Fruit fly (Drosophila melanogaster): ENCODE results near the gene CG33934.
A peak's percentile ranks its signal among the peaks of the same experiment; 100 is the strongest.

CG33934 gene

DNA sequence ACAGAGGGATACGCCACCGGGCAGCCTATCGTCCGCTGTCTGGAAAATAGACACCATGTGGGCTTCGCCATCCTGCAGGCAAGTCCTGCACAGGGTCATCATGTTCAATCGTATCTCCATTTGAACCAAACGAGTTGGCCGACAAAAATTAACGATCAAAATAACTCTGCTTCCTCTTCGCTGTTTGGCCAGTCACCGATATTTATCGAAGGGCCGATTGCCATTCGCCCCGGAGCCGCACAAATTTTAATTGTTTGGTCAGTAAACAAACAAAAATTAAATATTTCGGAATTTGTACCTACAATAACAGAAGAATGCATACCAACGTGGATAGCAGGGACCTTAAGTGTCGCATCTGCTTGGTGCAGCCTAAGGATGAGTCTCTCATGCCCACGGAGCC is 14.7 kb upstream of the CG33934 start, which contains the start of the genes CG4424 and CG4854:
Gene CG4424 (minus strand): TSS at position 200 of the 400 bp plus-strand sequence.
Gene CG4854 (plus strand): TSS at position 218 of the 400 bp plus-strand sequence.
- no peak for TF ChIP-seq noc (tag; optimal IDR thresholded peaks at IDR 0.05)

- TF ChIP-seq noc (tag; optimal IDR thresholded peaks at IDR 0.05): peak; percentile 75
Measured at dm6 chr3R:20031043-20031763, 11.4 kb upstream of the CG33934 start, which contains the start of gene trem. Gene trem, minus strand, starts transcription at chr3R:20031309.

DNA sequence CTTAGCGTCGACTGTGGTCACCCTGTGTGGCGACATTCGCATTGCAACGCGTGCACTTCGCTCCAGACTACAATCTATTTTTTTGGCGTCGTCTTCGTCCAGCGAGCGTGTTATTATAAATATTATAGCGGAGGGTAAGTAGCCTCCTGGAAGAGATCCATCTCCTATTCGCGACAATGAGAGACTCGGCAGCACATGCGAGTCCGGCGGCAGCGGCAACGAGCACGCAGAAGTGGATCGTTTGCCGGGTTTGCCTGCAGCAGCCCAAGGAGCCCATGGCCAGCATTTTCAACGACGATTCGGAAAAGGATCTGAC is 10.8 kb upstream of the CG33934 start, which contains the start of gene idc:
Gene idc (plus strand): TSS at position 60 of the 316 bp plus-strand sequence.
- TF ChIP-seq noc (tag; optimal IDR thresholded peaks at IDR 0.05): no peak

- TF ChIP-seq noc (tag; optimal IDR thresholded peaks at IDR 0.05): peak; percentile 68
Measured at dm6 chr3R:20035887-20036286, 6.7 kb upstream of the CG33934 start, which contains the start of gene Regnase-1. Gene Regnase-1, minus strand, starts transcription at chr3R:20036056.

DNA sequence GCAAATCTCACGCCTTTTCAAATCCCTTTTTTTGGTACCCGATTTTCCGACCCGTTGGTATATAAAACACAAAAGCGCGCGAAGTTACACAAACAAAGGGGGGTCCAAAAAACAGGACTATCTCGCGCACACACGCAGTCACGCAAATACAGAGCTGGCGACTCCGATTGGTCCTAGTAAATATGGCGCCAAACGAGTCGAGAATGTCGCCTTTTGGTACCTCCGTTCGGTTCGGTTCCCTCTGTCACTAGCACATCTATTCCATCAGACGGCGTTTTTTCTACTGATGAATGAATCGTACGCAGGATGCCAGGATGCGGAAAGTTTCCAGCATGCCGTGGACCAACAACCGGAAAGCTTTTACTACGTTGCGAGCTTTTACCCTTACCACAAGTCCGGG is 13.3 kb downstream of the CG33934 start, which contains the start of gene CG17193:
Gene CG17193 (minus strand): TSS at position 289 of the 400 bp plus-strand sequence.
- no peak for TF ChIP-seq noc (tag; optimal IDR thresholded peaks at IDR 0.05)

- no peak for TF ChIP-seq noc (tag; optimal IDR thresholded peaks at IDR 0.05)
Measured at dm6 chr3R:20057501-20057900, 14.9 kb downstream of the CG33934 start, which contains the start of gene mdlc. Gene mdlc, plus strand, starts transcription at chr3R:20057748.

DNA sequence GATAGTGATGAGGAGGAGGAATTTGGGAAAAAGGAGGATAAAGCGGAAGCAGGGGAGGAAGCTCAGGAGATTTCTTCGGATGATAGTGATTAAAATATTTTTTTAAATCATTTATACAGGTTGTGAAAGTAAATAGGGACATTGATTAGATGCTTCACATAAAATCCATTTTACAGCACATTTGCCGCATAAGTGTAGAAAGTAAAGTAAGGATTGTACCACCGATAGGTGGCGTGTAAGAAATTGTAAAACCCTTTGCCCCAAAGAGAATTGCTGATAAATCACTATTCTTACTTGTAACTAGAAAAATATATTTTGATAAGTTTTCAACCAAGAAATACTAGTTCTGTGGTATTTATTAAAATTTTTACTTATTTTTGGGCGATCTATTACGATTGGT is 16.4 kb downstream of the CG33934 start:
- no peak for TF ChIP-seq noc (tag; optimal IDR thresholded peaks at IDR 0.05)

dm6 chr3R:20059650-20060049 is 17.1 kb downstream of the CG33934 start, which contains the start of gene CG4390:
Gene CG4390, minus strand, starts transcription at chr3R:20059750.
- no peak for TF ChIP-seq noc (tag; optimal IDR thresholded peaks at IDR 0.05)

- no peak for TF ChIP-seq noc (tag; optimal IDR thresholded peaks at IDR 0.05)
Measured at dm6 chr3R:20066435-20066834, 23.9 kb downstream of the CG33934 start.

DNA sequence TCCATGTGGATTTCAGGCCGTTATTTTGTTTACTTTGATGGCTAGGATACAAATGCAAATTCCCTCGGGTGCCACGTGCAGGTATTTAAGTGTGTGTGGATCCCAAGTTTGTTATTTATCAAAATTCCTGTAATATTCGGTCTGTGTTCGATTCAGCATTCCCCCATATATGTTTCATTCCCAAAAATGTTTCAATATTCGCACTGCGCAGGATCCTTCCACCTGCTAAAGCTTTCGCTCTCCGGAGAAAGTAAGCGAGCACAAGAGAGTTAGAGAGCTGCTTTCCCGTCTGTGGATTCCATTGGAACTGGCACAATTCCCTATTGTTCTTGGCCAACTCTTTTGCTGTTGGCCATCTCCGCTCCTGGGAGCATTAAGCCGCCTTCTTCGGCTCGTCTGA is 37.6 kb downstream of the CG33934 start:
- TF ChIP-seq noc (tag; optimal IDR thresholded peaks at IDR 0.05): no peak

dm6 chr3R:20082350-20082749 is 39.8 kb downstream of the CG33934 start, which contains the start of gene Rh3:
Gene Rh3, minus strand, starts transcription at chr3R:20082450.
- TF ChIP-seq noc (tag; optimal IDR thresholded peaks at IDR 0.05): no peak
